Worm (Caenorhabditis elegans) whole organism, L3 larva: ENCODE results near the gene wrt-8.

Experiments used
- ama-1 ChIP-seq: fragments of 150-350 bp; optimal IDR thresholded peaks from 2 replicates; lab custom pipeline; 2018
- ceh-28 ChIP-seq: fragments of 150-350 bp; optimal IDR thresholded peaks from 2 replicates; lab custom pipeline; 2014; ENCODE audit warnings: missing biosample characterization, missing genetic modification reagents, missing genetic modification characterization
- egl-27 ChIP-seq: sonication (generic microtip); optimal IDR thresholded peaks from 4 replicates; lab custom pipeline; 2017; ENCODE audit warnings: missing biosample characterization, missing genetic modification reagents, missing genetic modification characterization
- elt-2 ChIP-seq: sonication (generic microtip); optimal IDR thresholded peaks from 2 replicates; lab custom pipeline; 2016; ENCODE audit warnings: missing genetic modification reagents, mild to moderate bottlenecking, missing genetic modification characterization, missing compliant biosample characterization
- lin-39 ChIP-seq: fragments of 150-350 bp; optimal IDR thresholded peaks from 2 replicates; lab custom pipeline; 2018; ENCODE audit warnings: missing biosample characterization, missing genetic modification reagents, missing genetic modification characterization
- mdl-1 ChIP-seq: fragments of 150-350 bp; optimal IDR thresholded peaks from 2 replicates; lab custom pipeline; 2014; ENCODE audit warnings: missing biosample characterization, missing genetic modification characterization
- nhr-11 ChIP-seq: fragments of 150-350 bp; optimal IDR thresholded peaks from 2 replicates; lab custom pipeline; 2014; ENCODE audit warnings: missing biosample characterization, missing genetic modification characterization
- nhr-12 ChIP-seq: fragments of 150-350 bp; optimal IDR thresholded peaks from 2 replicates; lab custom pipeline; 2014; ENCODE audit warnings: missing biosample characterization, missing genetic modification characterization
- nhr-28 ChIP-seq: fragments of 150-350 bp; optimal IDR thresholded peaks from 2 replicates; lab custom pipeline; 2014; ENCODE audit warnings: missing biosample characterization, missing genetic modification characterization
- nhr-76 ChIP-seq: fragments of 150-350 bp; sonication (generic microtip); optimal IDR thresholded peaks from 5 replicates; lab custom pipeline; 2014; ENCODE audit warnings: missing biosample characterization, missing genetic modification characterization
- pha-4 ChIP-seq: fragments of 150-350 bp; optimal IDR thresholded peaks from 2 replicates; lab custom pipeline; 2014; ENCODE audit warnings: missing biosample characterization, missing genetic modification reagents, missing genetic modification characterization
- unc-62 ChIP-seq: fragments of 150-350 bp; sonication (generic microtip); optimal IDR thresholded peaks from 4 replicates; lab custom pipeline; 2014; ENCODE audit warnings: missing biosample characterization, missing genetic modification reagents, missing genetic modification characterization
- ztf-4 ChIP-seq: fragments of 150-350 bp; optimal IDR thresholded peaks from 2 replicates; lab custom pipeline; 2014; ENCODE audit warnings: missing biosample characterization, missing genetic modification characterization

DNA sequence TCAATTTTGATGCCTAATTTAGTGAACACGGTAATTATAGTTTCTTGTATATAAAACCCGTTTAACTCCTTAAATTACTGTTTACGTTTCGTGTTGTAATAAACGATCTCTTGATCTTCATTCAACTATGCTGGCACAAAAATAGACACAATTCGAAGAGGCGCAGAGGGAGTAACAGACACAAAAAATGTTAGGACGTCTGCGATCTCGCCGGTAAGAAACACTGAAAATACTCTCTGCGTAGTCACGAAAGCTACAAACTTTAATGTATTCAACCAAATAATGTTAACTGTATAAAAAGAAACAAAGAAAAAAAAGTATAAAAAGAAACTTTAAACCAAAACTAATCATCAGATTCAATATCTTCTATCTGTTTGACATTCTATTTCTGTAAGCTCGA lies 36.5 kb upstream of the wrt-8 start, which contains the start of gene dhs-23:
- TF ChIP-seq elt-2 (tag; lab: Kevin White, UChicago), result no peak
- TF ChIP-seq nhr-76 (tag; lab: Kevin White, UChicago), result no peak
- no peak for TF ChIP-seq unc-62 (GFP tag; lab: Kevin White, UChicago)
- no peak for TF ChIP-seq ceh-28 (tag; lab: Kevin White, UChicago)
- no peak for TF ChIP-seq ama-1 (lab: Kevin White, UChicago)
- no peak for TF ChIP-seq nhr-28 (tag; lab: Kevin White, UChicago)
- no peak for TF ChIP-seq nhr-11
- no peak for TF ChIP-seq pha-4 (tag; lab: Kevin White, UChicago)
- no peak for TF ChIP-seq egl-27
- no peak for TF ChIP-seq nhr-12 (tag; lab: Kevin White, UChicago)
- no peak for TF ChIP-seq mdl-1 (tag; lab: Kevin White, UChicago)
- TF ChIP-seq lin-39 (tag; lab: Kevin White, UChicago), result no peak
- no peak for TF ChIP-seq ztf-4 (tag; lab: Kevin White, UChicago)
